Worm (Caenorhabditis elegans): ENCODE results near the gene W03G11.2.

DNA sequence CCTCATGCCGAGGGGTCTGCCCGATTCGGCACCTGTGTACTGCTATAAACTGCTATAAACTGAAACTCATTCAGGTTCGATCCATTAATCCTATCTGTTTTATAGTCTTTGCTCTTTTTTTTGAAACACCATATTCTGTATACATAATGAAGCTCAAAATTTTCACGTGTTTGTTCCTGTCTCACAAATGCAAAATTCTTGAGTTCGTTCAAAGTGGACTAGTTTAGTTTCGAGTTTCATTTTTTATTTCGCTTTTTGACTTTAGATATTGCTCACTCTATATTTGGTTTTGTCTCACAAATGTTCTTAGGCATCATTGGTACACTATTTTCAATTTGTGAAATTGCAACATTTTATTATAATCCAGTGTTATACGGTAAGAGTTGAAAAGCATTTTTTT lies 12.9 kb upstream of the W03G11.2 start, which contains the start of gene lgc-17:
- TF ChIP-seq unc-130 (GFP tag; optimal IDR thresholded peaks at IDR 0.05) (no peak), attf-5 (GFP tag; optimal IDR thresholded peaks at IDR 0.05) (no peak), F23B12.7 (tag; optimal IDR thresholded peaks at IDR 0.05; ENCODE audit: insufficient read depth) (no peak), tbx-9 (tag; optimal IDR thresholded peaks at IDR 0.05; ENCODE audit: borderline replicate concordance) (no peak), lsy-27 (tag; optimal IDR thresholded peaks at IDR 0.05; ENCODE audit: borderline replicate concordance, insufficient read depth) (no peak), F22D6.2 (tag; optimal IDR thresholded peaks at IDR 0.05) (no peak), gei-17 (GFP tag; optimal IDR thresholded peaks at IDR 0.05) (no peak), dox-1 (GFP tag; IDR thresholded peaks at IDR 0.05) (no peak), let-526 (GFP tag; IDR thresholded peaks at IDR 0.05) (no peak)

Measured in whole organism, young adult.